Worm (Caenorhabditis elegans) whole organism, mixed stage, embryonic: ENCODE data around the gene F21C10.6.

Source experiments
- M03D4.4 ChIP-seq: sonication (generic microtip); optimal IDR thresholded peaks from 2 replicates; lab custom pipeline; 2017; ENCODE audit warnings: mild to moderate bottlenecking, missing genetic modification characterization, missing compliant biosample characterization
- blmp-1 ChIP-seq: fragments of 150-350 bp; optimal IDR thresholded peaks from 2 replicates; lab custom pipeline; 2014; ENCODE audit warnings: missing biosample characterization, missing genetic modification characterization
- ceh-39 ChIP-seq: fragments of 150-350 bp; optimal IDR thresholded peaks from 2 replicates; lab custom pipeline; 2014; ENCODE audit warnings: missing biosample characterization, missing genetic modification characterization
- ceh-43 ChIP-seq: fragments of 200-800 bp; sonication (Bioruptor generic); optimal IDR thresholded peaks from 2 replicates; lab custom pipeline; 2018; ENCODE audit warnings: mild to moderate bottlenecking, missing genetic modification characterization, moderate library complexity, missing compliant biosample characterization
- ces-1 ChIP-seq: fragments of 150-350 bp; optimal IDR thresholded peaks from 2 replicates; lab custom pipeline; 2014; ENCODE audit warnings: missing biosample characterization, missing genetic modification reagents, missing genetic modification characterization
- cnd-1 ChIP-seq: fragments of 200-800 bp; sonication (Bioruptor generic); optimal IDR thresholded peaks from 2 replicates; lab custom pipeline; 2018; ENCODE audit warnings: mild to moderate bottlenecking, missing genetic modification characterization, missing compliant biosample characterization
- drap-1 ChIP-seq: fragments of 200-800 bp; sonication (Bioruptor generic); optimal IDR thresholded peaks from 3 replicates; lab custom pipeline; 2018; ENCODE audit warnings: mild to moderate bottlenecking, missing genetic modification characterization, missing compliant biosample characterization
- elt-1 ChIP-seq: sonication (generic microtip); optimal IDR thresholded peaks from 2 replicates; lab custom pipeline; 2017; ENCODE audit warnings: missing genetic modification characterization, mild to moderate bottlenecking, missing compliant biosample characterization, antibody characterized with exemption, moderate library complexity, borderline replicate concordance; ENCODE audit not compliant: insufficient read depth
- elt-3 ChIP-seq: fragments of 150-350 bp; optimal IDR thresholded peaks from 2 replicates; lab custom pipeline; 2014; ENCODE audit warnings: missing biosample characterization, missing genetic modification characterization
- ham-2 ChIP-seq: fragments of 200-800 bp; sonication (Bioruptor generic); optimal IDR thresholded peaks from 2 replicates; lab custom pipeline; 2018; ENCODE audit warnings: mild to moderate bottlenecking, missing genetic modification characterization, missing compliant biosample characterization
- hlh-1 ChIP-seq: fragments of 150-350 bp; optimal IDR thresholded peaks from 2 replicates; lab custom pipeline; 2014; ENCODE audit warnings: missing biosample characterization, missing genetic modification reagents, missing genetic modification characterization
- lin-13 ChIP-seq: fragments of 150-350 bp; optimal IDR thresholded peaks from 2 replicates; lab custom pipeline; 2014; ENCODE audit warnings: missing biosample characterization, missing genetic modification characterization
- lin-32 ChIP-seq: fragments of 200-800 bp; sonication (Bioruptor generic); optimal IDR thresholded peaks from 2 replicates; lab custom pipeline; 2018; ENCODE audit warnings: mild to moderate bottlenecking, missing genetic modification characterization, missing compliant biosample characterization
- lsy-2 ChIP-seq: fragments of 150-350 bp; optimal IDR thresholded peaks from 2 replicates; lab custom pipeline; 2014; ENCODE audit warnings: missing biosample characterization, missing genetic modification characterization
- mab-5 ChIP-seq: fragments of 150-350 bp; optimal IDR thresholded peaks from 2 replicates; lab custom pipeline; 2014; ENCODE audit warnings: missing biosample characterization, missing genetic modification characterization
- mep-1 ChIP-seq: fragments of 150-350 bp; optimal IDR thresholded peaks from 2 replicates; lab custom pipeline; 2017; ENCODE audit warnings: missing biosample characterization, missing genetic modification reagents, missing genetic modification characterization, inconsistent platforms
- mls-2 ChIP-seq: sonication (generic microtip); optimal IDR thresholded peaks from 2 replicates; lab custom pipeline; 2016; ENCODE audit warnings: mild to moderate bottlenecking, missing genetic modification characterization, moderate library complexity, missing compliant biosample characterization
- nhr-12 ChIP-seq: fragments of 150-350 bp; optimal IDR thresholded peaks from 2 replicates; lab custom pipeline; 2014; ENCODE audit warnings: missing biosample characterization, missing genetic modification characterization
- nhr-2 ChIP-seq: fragments of 150-350 bp; optimal IDR thresholded peaks from 2 replicates; lab custom pipeline; 2014; ENCODE audit warnings: missing biosample characterization, missing genetic modification characterization
- nhr-237 ChIP-seq: fragments of 150-350 bp; optimal IDR thresholded peaks from 2 replicates; lab custom pipeline; 2014; ENCODE audit warnings: missing biosample characterization, missing genetic modification characterization
- nhr-28 ChIP-seq: fragments of 150-350 bp; optimal IDR thresholded peaks from 2 replicates; lab custom pipeline; 2014; ENCODE audit warnings: missing biosample characterization, missing genetic modification characterization
- pha-4 ChIP-seq: fragments of 150-350 bp; optimal IDR thresholded peaks from 2 replicates; lab custom pipeline; 2018; ENCODE audit warnings: missing biosample characterization, missing genetic modification reagents, missing genetic modification characterization
- sem-2 ChIP-seq: fragments of 200-800 bp; sonication (Bioruptor generic); optimal IDR thresholded peaks from 2 replicates; lab custom pipeline; 2018; ENCODE audit warnings: mild to moderate bottlenecking, missing genetic modification characterization, missing compliant biosample characterization
- snpc-4 ChIP-seq: fragments of 150-350 bp; optimal IDR thresholded peaks from 2 replicates; lab custom pipeline; 2014; ENCODE audit warnings: missing biosample characterization, missing genetic modification characterization
- sptf-1 ChIP-seq: sonication (generic microtip); optimal IDR thresholded peaks from 2 replicates; lab custom pipeline; 2017; ENCODE audit warnings: mild to moderate bottlenecking, missing genetic modification characterization, moderate library complexity, missing compliant biosample characterization
- tbx-8 ChIP-seq: fragments of 200-800 bp; sonication (Bioruptor generic); optimal IDR thresholded peaks from 2 replicates; lab custom pipeline; 2018; ENCODE audit warnings: mild to moderate bottlenecking, missing genetic modification characterization, moderate library complexity, missing compliant biosample characterization
- unc-120 ChIP-seq: sonication (generic microtip); optimal IDR thresholded peaks from 2 replicates; lab custom pipeline; 2017; ENCODE audit warnings: missing genetic modification characterization, missing compliant biosample characterization; ENCODE audit not compliant: poor library complexity, severe bottlenecking
- unc-39 ChIP-seq: fragments of 150-350 bp; optimal IDR thresholded peaks from 2 replicates; lab custom pipeline; 2014; ENCODE audit warnings: missing biosample characterization, missing genetic modification characterization
- zip-8 ChIP-seq: fragments of 150-350 bp; optimal IDR thresholded peaks from 2 replicates; lab custom pipeline; 2014; ENCODE audit warnings: missing biosample characterization, missing genetic modification characterization
- ztf-11 ChIP-seq: fragments of 150-350 bp; optimal IDR thresholded peaks from 2 replicates; lab custom pipeline; 2014; ENCODE audit warnings: missing biosample characterization, missing genetic modification characterization

Gene F21C10.6

ce11 chrV:9112467-9112866 lies 11.8 kb upstream of the F21C10.6 start, which contains the start of gene F21C10.7:
F21C10.7 (plus strand) TSS chrV:9112767.
- TF ChIP-seq nhr-237 (tag; lab: Kevin White, UChicago) (no peak), lsy-2 (tag; lab: Kevin White, UChicago) (no peak), ceh-39 (tag; lab: Kevin White, UChicago) (no peak), zip-8 (tag; lab: Kevin White, UChicago) (no peak), snpc-4 (no peak), ces-1 (GFP tag; lab: Kevin White, UChicago) (no peak), hlh-1 (tag; lab: Kevin White, UChicago) (no peak), sem-2 (GFP tag; lab: Kevin White, UChicago) (no peak)
- TF ChIP-seq, all 35 proteins: peak for 0

- TF ChIP-seq nhr-2 (no peak), blmp-1 (tag; lab: Kevin White, UChicago) (no peak), unc-39 (tag; lab: Kevin White, UChicago) (no peak), drap-1 (no peak), lin-13 (no peak), zip-8 (tag; lab: Kevin White, UChicago) (no peak), ces-1 (GFP tag; lab: Kevin White, UChicago) (no peak), ztf-11 (tag; lab: Kevin White, UChicago) (no peak), mls-2 (tag; lab: Kevin White, UChicago) (no peak), ham-2 (GFP tag; lab: Kevin White, UChicago) (no peak), tbx-8 (GFP tag; lab: Kevin White, UChicago) (no peak)
Observed at ce11 chrV:9122004-9122403, 2.3 kb upstream of the F21C10.6 start, which contains the start of gene F21C10.13. F21C10.13 (plus strand) TSS chrV:9122304.

- TF ChIP-seq ham-2 (GFP tag; lab: Kevin White, UChicago) (no peak), cnd-1 (tag; lab: Kevin White, UChicago) (no peak), ceh-43 (no peak), elt-1 (tag; lab: Kevin White, UChicago) (no peak), snpc-4 (no peak), nhr-12 (tag; lab: Kevin White, UChicago) (no peak), lin-32 (GFP tag; lab: Kevin White, UChicago) (no peak), elt-3 (no peak), sptf-1 (tag; lab: Kevin White, UChicago) (no peak)
- TF ChIP-seq, all 35 proteins: peak for 0
Observed at ce11 chrV:9123186-9123585, 1.1 kb upstream of the F21C10.6 start, which contains the start of gene F21C10.11. F21C10.11 (plus strand) TSS chrV:9123486.

- no peak for TF ChIP-seq blmp-1 (tag; lab: Kevin White, UChicago)
- TF ChIP-seq snpc-4: no peak
- no peak for TF ChIP-seq mab-5 (tag; lab: Kevin White, UChicago)
- TF ChIP-seq sptf-1 (tag; lab: Kevin White, UChicago): no peak
- no peak for TF ChIP-seq mep-1
- no peak for TF ChIP-seq tbx-8 (GFP tag; lab: Kevin White, UChicago)
- TF ChIP-seq elt-3: no peak
- TF ChIP-seq nhr-28 (tag; lab: Kevin White, UChicago): no peak
- TF ChIP-seq ceh-39 (tag; lab: Kevin White, UChicago): no peak
- TF ChIP-seq ces-1 (GFP tag; lab: Kevin White, UChicago): no peak
- TF ChIP-seq drap-1: no peak
- TF ChIP-seq unc-39 (tag; lab: Kevin White, UChicago): no peak
- TF ChIP-seq sem-2 (GFP tag; lab: Kevin White, UChicago): no peak
- no peak for TF ChIP-seq ham-2 (GFP tag; lab: Kevin White, UChicago)
- TF ChIP-seq lin-32 (GFP tag; lab: Kevin White, UChicago): no peak
- no peak for TF ChIP-seq unc-120 (tag; lab: Kevin White, UChicago)
- no peak for TF ChIP-seq M03D4.4 (tag; lab: Kevin White, UChicago)
- no peak for TF ChIP-seq pha-4 (tag; lab: Kevin White, UChicago)
Observed at ce11 chrV:9125345-9125744, 1.1 kb downstream of the F21C10.6 start, which contains the start of gene F21C10.5. F21C10.5 (plus strand) TSS chrV:9125645.

ce11 chrV:9126316-9126715 lies 2.0 kb downstream of the F21C10.6 start, which contains the start of gene F21C10.4:
F21C10.4 (plus strand) TSS chrV:9126616.
- TF ChIP-seq nhr-12 (tag; lab: Kevin White, UChicago) (no peak), blmp-1 (tag; lab: Kevin White, UChicago) (no peak), ceh-43 (no peak), zip-8 (tag; lab: Kevin White, UChicago) (no peak)
